Worm (Caenorhabditis elegans): ENCODE data around the gene F35C5.3.

ce11 chrII:12892407-12892806 is 3.8 kb downstream of the F35C5.3 start:
- TF ChIP-seq skn-1 (tag; optimal IDR thresholded peaks at IDR 0.05): no peak
- TF ChIP-seq tbx-2 (tag; optimal IDR thresholded peaks at IDR 0.05): no peak
- TF ChIP-seq C16A3.4 (tag; optimal IDR thresholded peaks at IDR 0.05): no peak
- TF ChIP-seq unc-98 (GFP tag; IDR thresholded peaks at IDR 0.05): no peak
- TF ChIP-seq hlh-4 (tag; optimal IDR thresholded peaks at IDR 0.05): no peak
- TF ChIP-seq aly-2 (tag; optimal IDR thresholded peaks at IDR 0.05): no peak
- TF ChIP-seq ztf-4 (tag; optimal IDR thresholded peaks at IDR 0.05): no peak
- no peak for TF ChIP-seq nhr-11 (tag; optimal IDR thresholded peaks at IDR 0.05)
- no peak for TF ChIP-seq fos-1 (tag; optimal IDR thresholded peaks at IDR 0.05)
